Worm (Caenorhabditis elegans) whole organism, midembryonic: Measurements from ENCODE around the gene stdh-3.

Experiments
- T22C8.4 ChIP-seq: fragments of 200-800 bp; sonication (Bioruptor generic); IDR thresholded peaks from 2 replicates; pipeline ENCODE4 v1.3.6; 2022; ENCODE audit warnings: missing genetic modification characterization, missing compliant biosample characterization
- cog-1 ChIP-seq: sonication (generic microtip); optimal IDR thresholded peaks from 2 replicates; lab custom pipeline; 2016; ENCODE audit warnings: missing genetic modification characterization, missing compliant biosample characterization
- flt-1 ChIP-seq: fragments of 200-800 bp; sonication (Bioruptor generic); IDR thresholded peaks from 2 replicates; pipeline ENCODE4 v1.3.6; 2022; ENCODE audit warnings: missing genetic modification characterization, missing compliant biosample characterization
- klf-2 ChIP-seq: fragments of 200-800 bp; sonication (Bioruptor generic); conservative IDR thresholded peaks from 2 replicates; pipeline ENCODE4 v1.3.6; 2022; ENCODE audit warnings: missing genetic modification reagents, missing genetic modification characterization, missing compliant biosample characterization
- med-1 ChIP-seq: sonication (generic microtip); optimal IDR thresholded peaks from 2 replicates; lab custom pipeline; 2017; ENCODE audit warnings: missing genetic modification characterization, mild to moderate bottlenecking, missing compliant biosample characterization, antibody characterized with exemption, missing genetic modification reagents; ENCODE audit not compliant: insufficient read depth
- tab-1 ChIP-seq: fragments of 200-800 bp; sonication (Bioruptor generic); IDR thresholded peaks from 2 replicates; pipeline ENCODE4 v1.3.6; 2022; ENCODE audit warnings: missing genetic modification characterization, missing compliant biosample characterization
- ztf-23 ChIP-seq: fragments of 200-800 bp; sonication (Bioruptor generic); IDR thresholded peaks from 2 replicates; pipeline ENCODE4 v1.3.6; 2022; ENCODE audit warnings: missing genetic modification reagents, missing genetic modification characterization, missing compliant biosample characterization
- ztf-29 ChIP-seq: fragments of 200-800 bp; sonication (Bioruptor generic); IDR thresholded peaks from 2 replicates; pipeline ENCODE4 v1.3.6; 2022; ENCODE audit warnings: missing genetic modification reagents, missing genetic modification characterization, missing compliant biosample characterization

- no peak for TF ChIP-seq flt-1 (GFP tag; lab: Robert Waterston, UW)
- TF ChIP-seq cog-1 (tag; lab: Kevin White, UChicago): no peak
- TF ChIP-seq klf-2 (GFP tag; lab: Robert Waterston, UW): no peak
- TF ChIP-seq ztf-23: no peak
- no peak for TF ChIP-seq ztf-29 (GFP tag; lab: Robert Waterston, UW)
- no peak for TF ChIP-seq med-1
- TF ChIP-seq T22C8.4 (GFP tag; lab: Robert Waterston, UW): no peak
- TF ChIP-seq tab-1 (GFP tag; lab: Robert Waterston, UW): no peak
These were observed 22.0 kb downstream of the stdh-3 start, which contains the start of gene srxa-12 for ce11 chrV:13926398-13926797.
